Worm (Caenorhabditis elegans): ENCODE data around the gene B0334.5.

Gene B0334.5

ce11 chrII:11535429-11535828 lies 38.0 kb downstream of the B0334.5 start:
- TF ChIP-seq tbx-8 (GFP tag; optimal IDR thresholded peaks at IDR 0.05) (no peak), hlh-1 (tag; optimal IDR thresholded peaks at IDR 0.05) (no peak), ztf-11 (tag; optimal IDR thresholded peaks at IDR 0.05) (peak; percentile 22), nhr-2 (tag; optimal IDR thresholded peaks at IDR 0.05) (peak; percentile 82), nhr-237 (tag; optimal IDR thresholded peaks at IDR 0.05) (no peak), mab-5 (tag; optimal IDR thresholded peaks at IDR 0.05) (no peak), ham-2 (GFP tag; optimal IDR thresholded peaks at IDR 0.05) (no peak), ceh-39 (tag; optimal IDR thresholded peaks at IDR 0.05) (peak; percentile 41), unc-39 (tag; optimal IDR thresholded peaks at IDR 0.05) (no peak), ceh-43 (GFP tag; optimal IDR thresholded peaks at IDR 0.05) (peak; percentile 20), drap-1 (GFP tag; optimal IDR thresholded peaks at IDR 0.05) (peak; percentile 61), nhr-12 (tag; optimal IDR thresholded peaks at IDR 0.05) (no peak), elt-3 (tag; optimal IDR thresholded peaks at IDR 0.05) (no peak), zip-8 (tag; optimal IDR thresholded peaks at IDR 0.05) (no peak), cnd-1 (tag; optimal IDR thresholded peaks at IDR 0.05) (peak; percentile 66), bed-3 (GFP tag; optimal IDR thresholded peaks at IDR 0.05) (no peak), ces-1 (GFP tag; optimal IDR thresholded peaks at IDR 0.05) (peak; percentile 35), pha-4 (tag; optimal IDR thresholded peaks at IDR 0.05) (no peak), unc-120 (tag; optimal IDR thresholded peaks at IDR 0.05; ENCODE audit: poor library complexity, severe bottlenecking) (no peak), lin-13 (tag; optimal IDR thresholded peaks at IDR 0.05) (no peak), unc-62 (GFP tag; optimal IDR thresholded peaks at IDR 0.05) (peak; percentile 45), lsy-2 (tag; optimal IDR thresholded peaks at IDR 0.05) (no peak), mep-1 (tag; optimal IDR thresholded peaks at IDR 0.05) (no peak), nhr-28 (tag; optimal IDR thresholded peaks at IDR 0.05) (no peak), nhr-76 (tag; optimal IDR thresholded peaks at IDR 0.05) (no peak), sptf-1 (tag; optimal IDR thresholded peaks at IDR 0.05) (peak; percentile 76), mls-2 (tag; optimal IDR thresholded peaks at IDR 0.05) (peak; percentile 73), sem-2 (GFP tag; optimal IDR thresholded peaks at IDR 0.05) (peak; percentile 40)

ce11 chrII:11535924-11536323 lies 38.5 kb downstream of the B0334.5 start:
- TF ChIP-seq elt-3 (tag; optimal IDR thresholded peaks at IDR 0.05), result no peak
- TF ChIP-seq zip-8 (tag; optimal IDR thresholded peaks at IDR 0.05), result peak; percentile 99

ce11 chrII:11536505-11536904 lies 39.0 kb downstream of the B0334.5 start:
- TF ChIP-seq lin-32 (GFP tag; optimal IDR thresholded peaks at IDR 0.05) (no peak), ces-1 (GFP tag; optimal IDR thresholded peaks at IDR 0.05) (peak; percentile 36)

ce11 chrII:11537115-11537514 lies 39.6 kb downstream of the B0334.5 start:
- TF ChIP-seq ces-1 (GFP tag; optimal IDR thresholded peaks at IDR 0.05) (no peak), unc-62 (GFP tag; optimal IDR thresholded peaks at IDR 0.05) (peak; percentile 67), nhr-237 (tag; optimal IDR thresholded peaks at IDR 0.05) (no peak), flh-1 (GFP tag; optimal IDR thresholded peaks at IDR 0.05) (no peak), blmp-1 (tag; optimal IDR thresholded peaks at IDR 0.05) (no peak), mab-5 (tag; optimal IDR thresholded peaks at IDR 0.05) (no peak), elt-3 (tag; optimal IDR thresholded peaks at IDR 0.05) (no peak), lin-13 (tag; optimal IDR thresholded peaks at IDR 0.05) (no peak), nhr-28 (tag; optimal IDR thresholded peaks at IDR 0.05) (no peak), hlh-1 (tag; optimal IDR thresholded peaks at IDR 0.05) (peak; percentile 60), drap-1 (GFP tag; optimal IDR thresholded peaks at IDR 0.05) (no peak), snpc-4 (tag; optimal IDR thresholded peaks at IDR 0.05) (no peak), unc-39 (tag; optimal IDR thresholded peaks at IDR 0.05) (no peak), pha-4 (tag; optimal IDR thresholded peaks at IDR 0.05) (no peak), lin-32 (GFP tag; optimal IDR thresholded peaks at IDR 0.05) (no peak), unc-120 (tag; optimal IDR thresholded peaks at IDR 0.05; ENCODE audit: poor library complexity, severe bottlenecking) (peak; percentile 6), sptf-1 (tag; optimal IDR thresholded peaks at IDR 0.05) (peak; percentile 89), mls-2 (tag; optimal IDR thresholded peaks at IDR 0.05) (peak; percentile 40), sem-2 (GFP tag; optimal IDR thresholded peaks at IDR 0.05) (no peak), nhr-2 (tag; optimal IDR thresholded peaks at IDR 0.05) (peak; percentile 46), nhr-12 (tag; optimal IDR thresholded peaks at IDR 0.05) (no peak), cnd-1 (tag; optimal IDR thresholded peaks at IDR 0.05) (peak; percentile 52), M03D4.4 (tag; optimal IDR thresholded peaks at IDR 0.05) (no peak), zip-8 (tag; optimal IDR thresholded peaks at IDR 0.05) (no peak), mep-1 (tag; optimal IDR thresholded peaks at IDR 0.05) (peak; percentile 62), lsy-2 (tag; optimal IDR thresholded peaks at IDR 0.05) (no peak), ceh-83 (GFP tag; optimal IDR thresholded peaks at IDR 0.05) (no peak), ham-2 (GFP tag; optimal IDR thresholded peaks at IDR 0.05) (peak; percentile 37), ceh-39 (tag; optimal IDR thresholded peaks at IDR 0.05) (peak; percentile 76), tbx-8 (GFP tag; optimal IDR thresholded peaks at IDR 0.05) (no peak), bed-3 (GFP tag; optimal IDR thresholded peaks at IDR 0.05) (no peak)
